Worm (Caenorhabditis elegans): ENCODE results near the gene C25D7.5.
"Not testable (repeated sequence)": the region's sequence is repeated elsewhere in the genome, so short reads cannot be mapped to it uniquely, and the experiment has no call there.

The C25D7.5 gene

DNA sequence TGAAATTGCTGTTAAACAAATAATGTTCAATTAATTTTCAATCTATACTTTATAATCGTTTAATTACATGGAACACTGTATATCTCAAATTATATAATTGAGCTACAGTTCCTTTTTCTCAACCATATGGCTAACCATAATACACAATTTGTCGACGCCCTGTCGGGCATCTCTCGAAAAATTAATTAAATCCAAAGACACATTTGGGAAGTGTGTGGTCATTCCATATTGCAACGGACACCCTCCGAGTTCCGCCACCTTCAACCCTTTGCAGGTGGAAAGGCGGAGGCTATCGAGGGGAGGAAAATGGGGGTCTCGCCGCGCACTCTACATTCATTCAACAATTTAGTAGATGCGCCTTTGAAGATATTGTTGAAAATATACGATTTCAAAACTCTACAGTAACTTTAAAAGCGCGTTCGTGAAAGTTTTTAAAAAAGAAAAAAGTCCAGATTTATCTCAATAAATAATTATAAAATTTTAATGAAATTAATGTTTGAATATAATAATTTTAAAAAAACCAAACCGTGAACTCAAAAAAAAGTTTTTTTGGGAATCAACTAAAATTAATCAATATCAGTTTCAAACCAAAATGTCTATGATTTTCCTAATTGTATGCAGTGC is 23.4 kb upstream of the C25D7.5 start, which contains the start of gene F14H8.8 (continued):
- TF ChIP-seq hrde-1 (tag; optimal IDR thresholded peaks at IDR 0.05; ENCODE audit: borderline replicate concordance), result peak; percentile 3
- peak; percentile 30 for TF ChIP-seq tlf-1 (GFP tag; optimal IDR thresholded peaks at IDR 0.05)
- TF ChIP-seq lsy-27 (tag; optimal IDR thresholded peaks at IDR 0.05; ENCODE audit: borderline replicate concordance, insufficient read depth), result no peak
- no peak for TF ChIP-seq nhr-27 (tag; optimal IDR thresholded peaks at IDR 0.05)
- peak; percentile 4 for TF ChIP-seq die-1 (tag; optimal IDR thresholded peaks at IDR 0.05)
- TF ChIP-seq nfyb-1 (GFP tag; IDR thresholded peaks at IDR 0.05), result 0 out of 2 replicates have a peak, but pooled peaks have one; percentile 15
- TF ChIP-seq xnd-1 (tag; optimal IDR thresholded peaks at IDR 0.05), result peak; percentile 46
- TF ChIP-seq nhr-120 (GFP tag; IDR thresholded peaks at IDR 0.05), result no peak
- no peak for TF ChIP-seq chd-7 (tag; optimal IDR thresholded peaks at IDR 0.05)
- TF ChIP-seq tbp1 (GFP tag; optimal IDR thresholded peaks at IDR 0.05), result peak; percentile 77
- TF ChIP-seq madf-8 (GFP tag; conservative IDR thresholded peaks at IDR 0.05), result peak; percentile 29; the same call in 1 of the 2 replicates
- peak; percentile 14 for TF ChIP-seq B0261.1 (tag; optimal IDR thresholded peaks at IDR 0.05)
- TF ChIP-seq hmg-1.2 (GFP tag; IDR thresholded peaks at IDR 0.05), result peak; percentile 73
- peak; percentile 65 for TF ChIP-seq F33H1.4 (GFP tag; IDR thresholded peaks at IDR 0.05)
- no peak for TF ChIP-seq B0035.1 (tag; optimal IDR thresholded peaks at IDR 0.05)
- TF ChIP-seq madf-6 (GFP tag; IDR thresholded peaks at IDR 0.05), result peak; percentile 88
- TF ChIP-seq B0019.2 (GFP tag; conservative IDR thresholded peaks at IDR 0.05), result no peak
- TF ChIP-seq snpc-1.3 (tag; optimal IDR thresholded peaks at IDR 0.05; ENCODE audit: insufficient read depth), result peak; percentile 93
- peak; percentile 59; the same call in 1 of the 2 replicates for TF ChIP-seq Y53G8AR.9 (GFP tag; conservative IDR thresholded peaks at IDR 0.05)
- no peak for TF ChIP-seq F52B5.7 (tag; optimal IDR thresholded peaks at IDR 0.05)
- peak; percentile 96 for TF ChIP-seq snpc-3.4 (tag; optimal IDR thresholded peaks at IDR 0.05)
- no peak for TF ChIP-seq let-526 (GFP tag; IDR thresholded peaks at IDR 0.05)
- no peak for TF ChIP-seq T07F8.4 (tag; optimal IDR thresholded peaks at IDR 0.05)
- TF ChIP-seq ekl-4 (GFP tag; IDR thresholded peaks at IDR 0.05), result peak; percentile 77; the same call in 1 of the 2 replicates
- peak; percentile 72 for TF ChIP-seq attf-6 (GFP tag; IDR thresholded peaks at IDR 0.05)
- no peak for TF ChIP-seq hlh-26 (GFP tag; conservative IDR thresholded peaks at IDR 0.05)
- TF ChIP-seq hsf-1 (GFP tag; IDR thresholded peaks at IDR 0.05), result peak; percentile 75
- no peak for TF ChIP-seq ztf-3 (GFP tag; optimal IDR thresholded peaks at IDR 0.05)
- peak; percentile 73 for TF ChIP-seq D2030.7 (GFP tag; IDR thresholded peaks at IDR 0.05)
- no peak for TF ChIP-seq F39B2.1 (GFP tag; IDR thresholded peaks at IDR 0.05)
- no peak for TF ChIP-seq rpc-1 (optimal IDR thresholded peaks at IDR 0.05)
- peak; percentile 13 for TF ChIP-seq rpc-1 (tag; optimal IDR thresholded peaks at IDR 0.05)
- peak; percentile 97 for TF ChIP-seq snpc-1.1 (tag; optimal IDR thresholded peaks at IDR 0.05; ENCODE audit: insufficient read depth)
- TF ChIP-seq sdz-38 (tag; optimal IDR thresholded peaks at IDR 0.05), result no peak
- no peak for TF ChIP-seq Y95B8A.8 (GFP tag; IDR thresholded peaks at IDR 0.05)
- no peak for TF ChIP-seq ceh-27 (GFP tag; optimal IDR thresholded peaks at IDR 0.05)
- TF ChIP-seq K12H6.12 (tag; optimal IDR thresholded peaks at IDR 0.05), result no peak
- TF ChIP-seq mel-28 (tag; optimal IDR thresholded peaks at IDR 0.05; ENCODE audit: borderline replicate concordance), result no peak

DNA sequence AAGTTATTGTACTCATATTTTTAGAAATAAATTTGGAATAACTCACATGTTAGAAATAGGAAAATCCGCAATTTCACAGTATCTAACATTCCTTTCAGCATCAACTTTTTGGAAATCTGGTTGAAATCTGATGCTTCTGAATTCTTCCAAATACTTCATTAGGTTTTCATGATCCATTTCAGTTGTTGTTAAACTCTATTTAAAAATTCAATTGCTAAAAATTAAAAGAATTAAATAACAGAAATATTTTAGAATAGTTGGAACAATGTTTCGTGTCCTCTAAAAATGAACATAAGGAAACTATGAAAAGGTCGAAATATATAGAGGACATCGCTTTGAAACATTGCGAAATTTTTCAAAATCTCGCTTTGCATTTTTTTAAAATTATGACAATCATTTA is 21.1 kb upstream of the C25D7.5 start, which contains the start of gene cng-1:
cng-1 (minus strand) TSS at position 101 of the 400 bp plus-strand sequence.
- TF ChIP-seq bed-2 (GFP tag; IDR thresholded peaks at IDR 0.05); Y53F4B.3 (GFP tag; IDR thresholded peaks at IDR 0.05); nhr-90 (tag; optimal IDR thresholded peaks at IDR 0.05): not testable (repeated sequence)

All from whole organism, young adult.